Worm (Caenorhabditis elegans) whole organism, L1 larva: ENCODE data around the gene K09H11.4.
A peak's percentile ranks its signal among the peaks of the same experiment; 100 is the strongest.

Experiments used
- F16B12.6 ChIP-seq: fragments of 150-350 bp; optimal IDR thresholded peaks from 2 replicates; lab custom pipeline; 2014; ENCODE audit warnings: missing biosample characterization, missing genetic modification characterization
- alr-1 ChIP-seq: fragments of 200-800 bp; sonication (Bioruptor generic); optimal IDR thresholded peaks from 2 replicates; lab custom pipeline; 2018; ENCODE audit warnings: borderline replicate concordance, mild to moderate bottlenecking, missing genetic modification characterization, missing compliant biosample characterization
- aly-2 ChIP-seq: fragments of 150-350 bp; optimal IDR thresholded peaks from 2 replicates; lab custom pipeline; 2014; ENCODE audit warnings: missing biosample characterization, missing genetic modification characterization
- ama-1 ChIP-seq: fragments of 150-350 bp; optimal IDR thresholded peaks from 2 replicates; lab custom pipeline; 2014
- blmp-1 ChIP-seq: fragments of 150-350 bp; optimal IDR thresholded peaks from 2 replicates; lab custom pipeline; 2014; ENCODE audit warnings: missing biosample characterization, missing genetic modification characterization
- ceh-63 ChIP-seq: fragments of 200-800 bp; sonication (Bioruptor generic); optimal IDR thresholded peaks from 2 replicates; lab custom pipeline; 2018; ENCODE audit warnings: mild to moderate bottlenecking, missing genetic modification characterization, missing compliant biosample characterization
- ceh-82 ChIP-seq, 3 experiments: fragments of 150-350 bp in 1 of 3; sonication (generic microtip) in 2 of 3; optimal IDR thresholded peaks; 2 replicates each; lab custom pipeline; 2014 to 2017; ENCODE audit warnings: missing biosample characterization in 3 of 3, missing genetic modification characterization in 3 of 3
- ceh-90 ChIP-seq: sonication (generic microtip); optimal IDR thresholded peaks from 2 replicates; lab custom pipeline; 2016; ENCODE audit warnings: missing genetic modification characterization, missing compliant biosample characterization
- efl-1 ChIP-seq, 4 experiments: fragments of 150-350 bp; optimal IDR thresholded peaks in 3 of 4; peaks in 1 of 4; 1 replicate in 1 of 4; 2 replicates in 3 of 4; lab custom pipeline; 2014; ENCODE audit warnings: missing biosample characterization in 2 of 4, missing genetic modification characterization in 2 of 4, missing genetic modification reagents in 2 of 4
- egl-13 ChIP-seq: sonication (generic microtip); optimal IDR thresholded peaks from 2 replicates; lab custom pipeline; 2016; ENCODE audit warnings: missing genotype, missing genetic modification reagents, missing genetic modification characterization, missing compliant biosample characterization
- elt-2 ChIP-seq: sonication (generic microtip); optimal IDR thresholded peaks from 2 replicates; lab custom pipeline; 2016; ENCODE audit warnings: missing genetic modification characterization, mild to moderate bottlenecking, inconsistent platforms, missing compliant biosample characterization, missing genetic modification reagents
- elt-3 ChIP-seq, 6 experiments: fragments of 150-350 bp in 1 of 6; sonication (generic microtip); optimal IDR thresholded peaks; 2 replicates each; lab custom pipeline; 2017 to 2018; ENCODE audit warnings: missing biosample characterization in 6 of 6, missing genetic modification characterization in 6 of 6, inconsistent platforms in 1 of 6
- ets-5 ChIP-seq: fragments of 200-800 bp; sonication (Bioruptor generic); IDR thresholded peaks from 2 replicates; pipeline ENCODE4 v1.3.6; 2022; ENCODE audit warnings: missing genetic modification characterization, missing compliant biosample characterization
- fkh-10 ChIP-seq: sonication (generic microtip); optimal IDR thresholded peaks from 2 replicates; lab custom pipeline; 2017; ENCODE audit warnings: missing biosample characterization, missing genetic modification reagents, missing genetic modification characterization
- fkh-4 ChIP-seq: sonication (generic microtip); optimal IDR thresholded peaks from 2 replicates; lab custom pipeline; 2016; ENCODE audit warnings: missing compliant biosample characterization, missing genetic modification characterization, borderline replicate concordance
- fos-1 ChIP-seq: fragments of 150-350 bp; optimal IDR thresholded peaks from 2 replicates; lab custom pipeline; 2014; ENCODE audit warnings: missing biosample characterization, missing genetic modification characterization
- grh-1 ChIP-seq: fragments of 200-800 bp; sonication (Bioruptor generic); IDR thresholded peaks from 2 replicates; pipeline ENCODE4 v1.3.6; 2022; ENCODE audit warnings: missing genetic modification reagents, missing genetic modification characterization, missing compliant biosample characterization
- lin-13 ChIP-seq: fragments of 150-350 bp; optimal IDR thresholded peaks from 2 replicates; lab custom pipeline; 2014; ENCODE audit warnings: missing biosample characterization, missing genetic modification reagents, missing genetic modification characterization
- lin-14 ChIP-seq: fragments of 200-800 bp; sonication (Bioruptor generic); optimal IDR thresholded peaks from 2 replicates; lab custom pipeline; 2018; ENCODE audit warnings: mild to moderate bottlenecking, missing genetic modification characterization, moderate library complexity, missing compliant biosample characterization
- lin-35 ChIP-seq, 2 experiments: fragments of 150-350 bp; optimal IDR thresholded peaks; 2 replicates each; lab custom pipeline; 2014; ENCODE audit warnings: missing biosample characterization in 2 of 2, missing genetic modification characterization in 2 of 2, missing genetic modification reagents in 2 of 2
- mab-9 ChIP-seq: fragments of 200-800 bp; sonication (Bioruptor generic); IDR thresholded peaks from 2 replicates; pipeline ENCODE4 v1.3.6; 2022; ENCODE audit warnings: missing genetic modification reagents, missing genetic modification characterization, missing compliant biosample characterization
- mdl-1 ChIP-seq, 2 experiments: fragments of 150-350 bp; optimal IDR thresholded peaks; 2 replicates each; lab custom pipeline; 2014 to 2017; ENCODE audit warnings: missing biosample characterization in 2 of 2, missing genetic modification characterization in 2 of 2, inconsistent platforms in 1 of 2
- mep-1 ChIP-seq: fragments of 150-350 bp; optimal IDR thresholded peaks from 2 replicates; lab custom pipeline; 2014; ENCODE audit warnings: missing biosample characterization, missing genetic modification characterization
- nhr-11 ChIP-seq: fragments of 150-350 bp; optimal IDR thresholded peaks from 2 replicates; lab custom pipeline; 2014; ENCODE audit warnings: missing biosample characterization, missing genetic modification characterization
- nhr-12 ChIP-seq: sonication (generic microtip); optimal IDR thresholded peaks from 2 replicates; lab custom pipeline; 2017; ENCODE audit warnings: missing biosample characterization, missing genetic modification characterization
- nhr-19 ChIP-seq: fragments of 200-800 bp; sonication (Bioruptor generic); conservative IDR thresholded peaks from 2 replicates; pipeline ENCODE4 v1.3.6; 2022; ENCODE audit warnings: missing genetic modification characterization, missing compliant biosample characterization
- nhr-20 ChIP-seq: sonication (generic microtip); optimal IDR thresholded peaks from 2 replicates; lab custom pipeline; 2016; ENCODE audit warnings: mild to moderate bottlenecking, missing genetic modification characterization, missing compliant biosample characterization
- nhr-28 ChIP-seq: fragments of 150-350 bp; optimal IDR thresholded peaks from 2 replicates; lab custom pipeline; 2014; ENCODE audit warnings: missing biosample characterization, missing genetic modification characterization
- nhr-71 ChIP-seq: sonication (generic microtip); optimal IDR thresholded peaks from 2 replicates; lab custom pipeline; 2016; ENCODE audit warnings: mild to moderate bottlenecking, missing genetic modification characterization, moderate library complexity, missing compliant biosample characterization
- nhr-84 ChIP-seq: sonication (generic microtip); optimal IDR thresholded peaks from 2 replicates; lab custom pipeline; 2017; ENCODE audit warnings: missing biosample characterization, missing genetic modification characterization
- nhr-85 ChIP-seq: sonication (generic microtip); peaks from one replicate; lab custom pipeline; 2016; ENCODE audit warnings: missing genetic modification characterization, inconsistent platforms, missing compliant biosample characterization
- nhr-90 ChIP-seq: sonication (generic microtip); optimal IDR thresholded peaks from 2 replicates; lab custom pipeline; 2016; ENCODE audit warnings: mild to moderate bottlenecking, missing genetic modification characterization, missing compliant biosample characterization; ENCODE audit not compliant: poor library complexity
- rnt-1 ChIP-seq: sonication (generic microtip); optimal IDR thresholded peaks from 2 replicates; lab custom pipeline; 2016; ENCODE audit warnings: mild to moderate bottlenecking, missing genetic modification characterization, moderate library complexity, missing compliant biosample characterization
- skn-1 ChIP-seq: fragments of 150-350 bp; optimal IDR thresholded peaks from 2 replicates; lab custom pipeline; 2014; ENCODE audit warnings: missing biosample characterization, missing genetic modification characterization
- snpc-4 ChIP-seq: fragments of 150-350 bp; optimal IDR thresholded peaks from 2 replicates; lab custom pipeline; 2014; ENCODE audit warnings: missing biosample characterization, missing genetic modification characterization
- snu-23 ChIP-seq: sonication (generic microtip); optimal IDR thresholded peaks from 2 replicates; lab custom pipeline; 2016; ENCODE audit warnings: missing genetic modification characterization, missing compliant biosample characterization
- sup-37 ChIP-seq: fragments of 200-800 bp; sonication (Bioruptor generic); optimal IDR thresholded peaks from 2 replicates; lab custom pipeline; 2018; ENCODE audit warnings: mild to moderate bottlenecking, missing genetic modification characterization, missing compliant biosample characterization
- tbx-2 ChIP-seq: sonication (generic microtip); optimal IDR thresholded peaks from 2 replicates; lab custom pipeline; 2016; ENCODE audit warnings: missing genetic modification characterization, missing compliant biosample characterization
- unc-130 ChIP-seq: fragments of 150-350 bp; optimal IDR thresholded peaks from 2 replicates; lab custom pipeline; 2017; ENCODE audit warnings: missing biosample characterization, missing genetic modification characterization, inconsistent platforms
- unc-86 ChIP-seq: sonication (generic microtip); optimal IDR thresholded peaks from 2 replicates; lab custom pipeline; 2016; ENCODE audit warnings: missing genetic modification characterization, missing compliant biosample characterization
- vab-15 ChIP-seq: sonication (generic microtip); optimal IDR thresholded peaks from 2 replicates; lab custom pipeline; 2017; ENCODE audit warnings: missing genotype, mild to moderate bottlenecking, missing genetic modification characterization, missing compliant biosample characterization
- zag-1 ChIP-seq: fragments of 150-350 bp; optimal IDR thresholded peaks from 2 replicates; lab custom pipeline; 2014; ENCODE audit warnings: missing biosample characterization, missing genetic modification characterization
- ztf-11 ChIP-seq, 2 experiments: sonication (generic microtip); optimal IDR thresholded peaks; 2 replicates each; lab custom pipeline; 2016 to 2017; ENCODE audit warnings: missing genetic modification characterization in 2 of 2, missing biosample characterization in 1 of 2, missing compliant biosample characterization in 1 of 2

Gene K09H11.4

DNA sequence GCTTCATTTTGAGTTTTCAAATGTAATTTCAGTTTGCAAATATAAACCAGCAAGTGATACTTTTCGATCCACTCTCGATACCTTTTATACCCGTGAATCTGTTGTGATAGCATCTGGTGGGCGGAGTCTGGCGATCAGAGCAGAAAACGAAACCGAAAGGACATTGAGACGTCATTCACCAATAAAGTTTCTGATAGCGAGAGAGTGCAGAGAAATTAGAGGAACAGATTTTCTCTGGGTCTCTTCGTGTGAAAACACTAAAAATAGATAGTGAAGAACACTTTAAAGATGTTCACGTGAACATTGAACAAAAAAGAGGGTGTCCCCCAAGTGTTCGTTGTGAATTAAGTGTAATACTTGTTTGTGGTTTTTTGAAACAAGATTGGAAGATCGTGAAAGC, 37.4 kb upstream of the K09H11.4 start, which contains the start of gene pgph-3:
TSS of gene pgph-3 (minus strand) at position 60 of the 400 bp plus-strand sequence.
- TF ChIP-seq blmp-1 (peak; percentile 59), lin-14 (GFP tag; lab: Kevin White, UChicago) (peak; percentile 81), fkh-4 (no peak), nhr-71 (peak; percentile 63), efl-1 (optimal IDR thresholded peaks at IDR 0.05; lab: Kevin White, UChicago) (peak; percentile 17 to 27), efl-1 (GFP tag; optimal IDR thresholded peaks at IDR 0.05 in 1 of 2; lab: Kevin White, UChicago) (no peak), nhr-90 (tag; lab: Kevin White, UChicago) (no peak), ceh-90 (tag; lab: Kevin White, UChicago) (no peak), lin-35 (GFP tag; optimal IDR thresholded peaks at IDR 0.05; lab: Kevin White, UChicago) (peak in 1 of 2 experiments; percentile 9), rnt-1 (tag; lab: Kevin White, UChicago) (peak; percentile 40), mep-1 (tag; lab: Kevin White, UChicago) (peak; percentile 28), tbx-2 (tag; lab: Kevin White, UChicago) (no peak), elt-2 (tag; lab: Kevin White, UChicago) (peak; percentile 65), nhr-20 (tag; lab: Kevin White, UChicago) (peak; percentile 49), elt-3 (tag; optimal IDR thresholded peaks at IDR 0.05; lab: Kevin White, UChicago) (peak in 1 of 6 experiments; percentile 20), nhr-85 (peak; percentile 82), nhr-19 (peak; percentile 51)
- TF ChIP-seq, all 84 proteins: peak for 12

DNA sequence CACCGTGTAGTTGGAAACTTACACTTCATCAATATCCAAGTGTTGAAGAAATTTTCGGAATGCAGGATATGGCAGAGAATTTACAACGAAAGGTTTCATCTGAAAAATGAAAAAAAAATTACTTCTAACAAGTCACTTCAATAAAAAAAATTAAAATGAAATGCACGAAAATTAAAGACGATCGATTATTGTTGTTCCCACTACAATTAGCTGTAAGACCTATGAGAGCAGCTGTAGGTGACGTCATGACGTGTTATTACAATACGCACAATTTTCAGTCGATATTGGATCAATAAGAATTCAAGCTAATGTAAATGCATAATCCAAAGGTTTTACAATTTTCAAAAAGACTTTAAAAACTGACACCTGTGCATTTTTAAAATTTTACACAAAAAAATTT, 33.8 kb upstream of the K09H11.4 start, which contains the start of gene C53A3.1:
TSS of gene C53A3.1 (minus strand) at position 101 of the 400 bp plus-strand sequence.
- TF ChIP-seq F16B12.6 (tag; lab: Kevin White, UChicago) = no peak
- TF ChIP-seq nhr-28 (tag; lab: Kevin White, UChicago) = no peak
- no peak for TF ChIP-seq vab-15 (tag; lab: Kevin White, UChicago)
- no peak for TF ChIP-seq nhr-85
- no peak for TF ChIP-seq ceh-82 (tag; optimal IDR thresholded peaks at IDR 0.05; lab: Kevin White, UChicago)
- TF ChIP-seq nhr-84 (tag; lab: Kevin White, UChicago) = no peak
- TF ChIP-seq nhr-19 = no peak
- no peak for TF ChIP-seq sup-37 (GFP tag; lab: Kevin White, UChicago)
- TF ChIP-seq ceh-90 (tag; lab: Kevin White, UChicago) = no peak
- no peak for TF ChIP-seq fkh-4
- TF ChIP-seq aly-2 (tag; lab: Kevin White, UChicago) = no peak
- no peak for TF ChIP-seq skn-1
- TF ChIP-seq grh-1 (GFP tag; lab: Robert Waterston, UW) = no peak
- no peak for TF ChIP-seq snu-23
- no peak for TF ChIP-seq blmp-1
- TF ChIP-seq efl-1 (optimal IDR thresholded peaks at IDR 0.05; lab: Kevin White, UChicago) = no peak
- TF ChIP-seq efl-1 (GFP tag; optimal IDR thresholded peaks at IDR 0.05 in 1 of 2; lab: Kevin White, UChicago) = no peak
- no peak for TF ChIP-seq ets-5 (GFP tag; lab: Robert Waterston, UW)
- no peak for TF ChIP-seq fkh-10
- no peak for TF ChIP-seq snpc-4 (tag; lab: Kevin White, UChicago)

DNA sequence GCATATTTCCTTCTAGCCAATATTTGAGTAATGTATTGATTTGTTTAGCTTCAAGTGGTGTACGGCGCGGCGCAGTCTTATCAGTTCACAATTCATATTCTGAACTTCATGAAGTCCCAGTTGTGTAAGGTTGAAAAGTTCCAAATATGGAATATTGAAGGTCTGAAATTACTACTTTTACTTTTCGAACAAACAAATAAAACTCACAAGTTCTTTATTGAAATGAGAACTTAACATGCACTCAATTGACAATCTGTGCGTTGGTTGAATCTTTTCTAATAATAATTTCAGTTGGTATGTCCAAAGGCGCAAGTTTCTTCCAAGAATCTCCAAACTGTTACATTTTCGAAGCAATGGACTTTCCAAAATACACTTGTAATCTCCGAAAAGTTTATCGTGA, 32.4 kb upstream of the K09H11.4 start, which contains the start of gene C53A3.4:
TSS of gene C53A3.4 (minus strand) at position 101 of the 400 bp plus-strand sequence.
- no peak for TF ChIP-seq fkh-10
- no peak for TF ChIP-seq unc-86
- TF ChIP-seq snu-23 = no peak
- no peak for TF ChIP-seq alr-1 (tag; lab: Kevin White, UChicago)
- TF ChIP-seq ztf-11 (tag; optimal IDR thresholded peaks at IDR 0.05; lab: Kevin White, UChicago) = no peak
- no peak for TF ChIP-seq lin-13 (GFP tag; lab: Kevin White, UChicago)
- no peak for TF ChIP-seq nhr-11 (tag; lab: Kevin White, UChicago)
- no peak for TF ChIP-seq nhr-12 (tag; lab: Kevin White, UChicago)
- no peak for TF ChIP-seq mab-9 (GFP tag; lab: Robert Waterston, UW)
- TF ChIP-seq ama-1 (lab: Kevin White, UChicago) = no peak
- TF ChIP-seq unc-130 = no peak
- TF ChIP-seq fos-1 = no peak
- TF ChIP-seq egl-13 (tag; lab: Kevin White, UChicago) = no peak
- no peak for TF ChIP-seq ceh-63 (GFP tag; lab: Kevin White, UChicago)
- no peak for TF ChIP-seq mdl-1 (tag; optimal IDR thresholded peaks at IDR 0.05; lab: Kevin White, UChicago)
- TF ChIP-seq nhr-19 = no peak
- TF ChIP-seq efl-1 (optimal IDR thresholded peaks at IDR 0.05; lab: Kevin White, UChicago) = no peak
- no peak for TF ChIP-seq efl-1 (GFP tag; optimal IDR thresholded peaks at IDR 0.05 in 1 of 2; lab: Kevin White, UChicago)
- TF ChIP-seq zag-1 (tag; lab: Kevin White, UChicago) = no peak
